Fruit fly (Drosophila melanogaster): Measurements from ENCODE around the gene Mvb12.
A peak's percentile ranks its signal among the peaks of the same experiment; 100 is the strongest.

The Mvb12 gene

dm6 chrX:18108676-18109075, 7.6 kb upstream of the Mvb12 start:
- no peak for TF ChIP-seq CG15710 (tag; optimal IDR thresholded peaks at IDR 0.05)

dm6 chrX:18106686-18107085, 5.6 kb upstream of the Mvb12 start:
- TF ChIP-seq Ets98B (GFP tag; IDR thresholded peaks at IDR 0.05) (no peak), CG14655 (GFP tag; optimal IDR thresholded peaks at IDR 0.05) (no peak), CG10348 (GFP tag; IDR thresholded peaks at IDR 0.05) (no peak), Pif1B (GFP tag; optimal IDR thresholded peaks at IDR 0.05) (no peak), CG15710 (tag; optimal IDR thresholded peaks at IDR 0.05) (no peak), CG17806 (tag; optimal IDR thresholded peaks at IDR 0.05) (no peak), rn (GFP tag; IDR thresholded peaks at IDR 0.05) (no peak), Snoo (tag; optimal IDR thresholded peaks at IDR 0.05) (no peak), CG13204 (GFP tag; optimal IDR thresholded peaks at IDR 0.05) (no peak), CG8159 (tag; optimal IDR thresholded peaks at IDR 0.05) (no peak), gl (tag; optimal IDR thresholded peaks at IDR 0.05) (no peak), Pif1A (GFP tag; optimal IDR thresholded peaks at IDR 0.05) (no peak), CG34367 (tag; optimal IDR thresholded peaks at IDR 0.05) (no peak), CG32121 (GFP tag; IDR thresholded peaks at IDR 0.05) (no peak), CG8301 (tag; optimal IDR thresholded peaks at IDR 0.05) (no peak), CG12605 (GFP tag; IDR thresholded peaks at IDR 0.05) (no peak)

dm6 chrX:18103353-18103752, 2.2 kb upstream of the Mvb12 start, which contains the start of gene CG7135:
TSS of gene CG7135 (plus strand) at chrX:18103653.
- TF ChIP-seq CG14655 (GFP tag; optimal IDR thresholded peaks at IDR 0.05) = no peak
- no peak for TF ChIP-seq EcR (GFP tag; optimal IDR thresholded peaks at IDR 0.05)
- no peak for TF ChIP-seq CG8159 (tag; optimal IDR thresholded peaks at IDR 0.05)
- TF ChIP-seq Pif1A (GFP tag; optimal IDR thresholded peaks at IDR 0.05) = no peak
- no peak for TF ChIP-seq Snoo (tag; optimal IDR thresholded peaks at IDR 0.05)
- TF ChIP-seq Pif1B (GFP tag; optimal IDR thresholded peaks at IDR 0.05) = no peak
- TF ChIP-seq CG9948 (tag; optimal IDR thresholded peaks at IDR 0.05) = no peak
- no peak for TF ChIP-seq CG12605 (GFP tag; IDR thresholded peaks at IDR 0.05)
- no peak for TF ChIP-seq CG17806 (tag; optimal IDR thresholded peaks at IDR 0.05)
- no peak for TF ChIP-seq CG34367 (tag; optimal IDR thresholded peaks at IDR 0.05)
- no peak for TF ChIP-seq D1 (tag; optimal IDR thresholded peaks at IDR 0.05)
- TF ChIP-seq Ets98B (GFP tag; IDR thresholded peaks at IDR 0.05) = no peak
- no peak for TF ChIP-seq rn (GFP tag; IDR thresholded peaks at IDR 0.05)

dm6 chrX:18101778-18102177, 664 bp upstream of the Mvb12 start, which contains the start of gene Taf8:
TSS of gene Taf8 (plus strand) at chrX:18101970.
- no peak for TF ChIP-seq CG8159 (tag; optimal IDR thresholded peaks at IDR 0.05)
- no peak for TF ChIP-seq CG14655 (GFP tag; optimal IDR thresholded peaks at IDR 0.05)

dm6 chrX:18100146-18100669, 906 bp downstream of the Mvb12 start:
- TF ChIP-seq CG32121 (GFP tag; IDR thresholded peaks at IDR 0.05) (0 out of 2 replicates have a peak, but pooled peaks have one; percentile 33), CG4496 (GFP tag; IDR thresholded peaks at IDR 0.05) (no peak)

- peak; percentile 65 for TF ChIP-seq CG9948 (tag; optimal IDR thresholded peaks at IDR 0.05)
- no peak for TF ChIP-seq gl (tag; optimal IDR thresholded peaks at IDR 0.05)
- peak; percentile 11 for TF ChIP-seq Pif1A (GFP tag; optimal IDR thresholded peaks at IDR 0.05)
- TF ChIP-seq Snoo (tag; optimal IDR thresholded peaks at IDR 0.05) = peak; percentile 44
- TF ChIP-seq fd96Ca (GFP tag; IDR thresholded peaks at IDR 0.05) = peak; percentile 19; the same call in 1 of the 3 replicates
- TF ChIP-seq CG13204 (GFP tag; optimal IDR thresholded peaks at IDR 0.05) = no peak
- peak; percentile 35 for TF ChIP-seq CG34367 (tag; optimal IDR thresholded peaks at IDR 0.05)
- no peak for TF ChIP-seq rn (GFP tag; IDR thresholded peaks at IDR 0.05)
- TF ChIP-seq CG14655 (GFP tag; optimal IDR thresholded peaks at IDR 0.05) = peak; percentile 78
- peak; percentile 55 for TF ChIP-seq CG8301 (tag; optimal IDR thresholded peaks at IDR 0.05)
- TF ChIP-seq CG8159 (tag; optimal IDR thresholded peaks at IDR 0.05) = peak; percentile 65
- TF ChIP-seq CG12605 (GFP tag; IDR thresholded peaks at IDR 0.05) = 0 out of 2 replicates have a peak, but pooled peaks have one; percentile 9
- TF ChIP-seq CG10348 (GFP tag; IDR thresholded peaks at IDR 0.05) = no peak
- TF ChIP-seq D1 (tag; optimal IDR thresholded peaks at IDR 0.05) = no peak
- TF ChIP-seq Pif1B (GFP tag; optimal IDR thresholded peaks at IDR 0.05) = no peak
- peak; percentile 65 for TF ChIP-seq CG15710 (tag; optimal IDR thresholded peaks at IDR 0.05)
- TF ChIP-seq CG4496 (GFP tag; IDR thresholded peaks at IDR 0.05) = peak; percentile 59; the same call in 2 of the 3 replicates
- TF ChIP-seq EcR (GFP tag; optimal IDR thresholded peaks at IDR 0.05) = no peak
- TF ChIP-seq CG32121 (GFP tag; IDR thresholded peaks at IDR 0.05) = 0 out of 2 replicates have a peak, but pooled peaks have one; percentile 41
- TF ChIP-seq Ets98B (GFP tag; IDR thresholded peaks at IDR 0.05) = peak; percentile 45
- peak; percentile 63 for TF ChIP-seq CG17806 (tag; optimal IDR thresholded peaks at IDR 0.05)
Observed at dm6 chrX:18094747-18095352, 6.3 kb downstream of the Mvb12 start.

dm6 chrX:18094130-18094529, 7.0 kb downstream of the Mvb12 start:
- peak; percentile 12 for TF ChIP-seq EcR (GFP tag; optimal IDR thresholded peaks at IDR 0.05)
- no peak for TF ChIP-seq Pif1A (GFP tag; optimal IDR thresholded peaks at IDR 0.05)

Measured in whole organism, pupa.